Worm (Caenorhabditis elegans) whole organism, dauer: Measurements from ENCODE around the gene tbc-1.
"Not testable (repeated sequence)": the region's sequence is repeated elsewhere in the genome, so short reads cannot be mapped to it uniquely, and the experiment has no call there.

Experiments used
- unc-62 ChIP-seq: sonication (generic microtip); optimal IDR thresholded peaks from 2 replicates; lab custom pipeline; 2017; ENCODE audit warnings: missing biosample characterization, missing genetic modification reagents, missing genetic modification characterization

tbc-1 gene

ce11 chrX:14961471-14961870 is 9.1 kb upstream of the tbc-1 start, which contains the start of gene idpp-3:
TSS of gene idpp-3 (minus strand) at chrX:14961571.
- no peak for TF ChIP-seq unc-62 (GFP tag; lab: Kevin White, UChicago)

DNA sequence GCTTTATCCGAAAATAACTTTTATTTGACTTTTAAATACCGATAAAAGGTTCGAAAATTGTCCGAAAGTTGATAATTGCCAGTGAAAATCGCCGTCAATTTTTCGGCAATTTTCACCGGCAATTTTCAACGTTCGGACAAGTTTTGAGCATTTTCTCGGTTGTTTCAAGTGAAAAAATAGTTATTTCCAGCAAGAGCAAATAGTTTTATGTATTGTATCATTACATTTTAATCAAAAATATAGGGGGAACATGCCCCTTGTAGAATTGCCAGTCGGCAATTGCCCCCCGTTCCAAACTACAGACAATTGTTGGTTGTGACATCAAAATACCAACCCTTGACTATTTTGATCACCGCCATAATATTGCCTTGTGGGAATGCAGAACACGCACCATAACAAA is 8.1 kb upstream of the tbc-1 start, which contains the start of gene rgs-10:
Gene rgs-10, plus strand, starts transcription at position 301 of the 400 bp plus-strand sequence.
- TF ChIP-seq unc-62 (GFP tag; lab: Kevin White, UChicago): no peak

- TF ChIP-seq unc-62 (GFP tag; lab: Kevin White, UChicago): no peak
Observed at ce11 chrX:14964253-14964652, 6.3 kb upstream of the tbc-1 start, which contains the start of gene rgs-11. TSS of gene rgs-11 (plus strand) at chrX:14964553.

ce11 chrX:14965761-14966160 is 4.8 kb upstream of the tbc-1 start, which contains the start of gene F45B8.5:
TSS of gene F45B8.5 (plus strand) at chrX:14966061.
- no peak for TF ChIP-seq unc-62 (GFP tag; lab: Kevin White, UChicago)

DNA sequence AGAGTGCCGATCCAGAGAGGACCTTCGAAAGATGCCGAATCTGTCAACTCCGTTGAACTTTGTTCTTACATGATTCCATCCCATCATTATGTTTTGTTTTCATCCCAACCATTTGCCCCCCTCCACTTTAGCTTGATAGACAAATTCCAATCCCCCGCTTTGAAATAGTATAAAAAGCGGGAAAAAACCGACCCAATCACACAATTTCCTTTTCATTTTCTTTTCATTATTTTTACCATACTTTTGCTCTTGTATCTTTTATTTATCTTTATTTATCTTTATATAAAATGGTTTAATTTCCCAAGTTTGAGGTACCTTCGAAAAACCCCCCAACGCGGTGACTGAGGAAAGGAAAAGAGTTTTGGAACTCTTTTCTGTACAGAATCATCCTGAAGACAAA is 4.0 kb upstream of the tbc-1 start, which contains the start of gene F20D1.22:
Gene F20D1.22, plus strand, starts transcription at position 301 of the 400 bp plus-strand sequence.
- TF ChIP-seq unc-62 (GFP tag; lab: Kevin White, UChicago): not testable (repeated sequence)

DNA sequence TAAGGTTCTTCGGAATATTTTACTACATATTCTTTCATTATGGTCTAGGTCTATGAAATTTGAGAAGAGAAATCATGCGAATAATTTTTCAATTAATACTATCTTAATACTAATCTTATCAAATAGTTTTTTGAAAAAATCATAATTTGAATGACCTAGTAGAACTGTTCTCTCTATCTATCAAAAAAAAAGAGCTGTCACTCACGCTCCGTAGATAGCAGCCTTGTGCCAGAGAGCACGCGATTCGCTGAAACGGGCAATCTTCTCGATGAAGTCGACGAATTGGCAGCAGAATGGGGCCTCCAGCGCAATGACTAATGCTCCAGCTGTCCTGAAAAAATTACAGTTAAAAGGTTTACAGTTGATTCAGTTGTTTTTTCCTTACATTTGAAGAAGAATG is 936 bp upstream of the tbc-1 start:
- no peak for TF ChIP-seq unc-62 (GFP tag; lab: Kevin White, UChicago)

ce11 chrX:14973085-14973484 is 2.5 kb downstream of the tbc-1 start:
- TF ChIP-seq unc-62 (GFP tag; lab: Kevin White, UChicago): no peak

ce11 chrX:14975467-14976167 is 5.1 kb downstream of the tbc-1 start, which contains the start of gene F20D1.3:
TSS of gene F20D1.3 (plus strand) at chrX:14976117.
- TF ChIP-seq unc-62 (GFP tag; lab: Kevin White, UChicago): no peak

DNA sequence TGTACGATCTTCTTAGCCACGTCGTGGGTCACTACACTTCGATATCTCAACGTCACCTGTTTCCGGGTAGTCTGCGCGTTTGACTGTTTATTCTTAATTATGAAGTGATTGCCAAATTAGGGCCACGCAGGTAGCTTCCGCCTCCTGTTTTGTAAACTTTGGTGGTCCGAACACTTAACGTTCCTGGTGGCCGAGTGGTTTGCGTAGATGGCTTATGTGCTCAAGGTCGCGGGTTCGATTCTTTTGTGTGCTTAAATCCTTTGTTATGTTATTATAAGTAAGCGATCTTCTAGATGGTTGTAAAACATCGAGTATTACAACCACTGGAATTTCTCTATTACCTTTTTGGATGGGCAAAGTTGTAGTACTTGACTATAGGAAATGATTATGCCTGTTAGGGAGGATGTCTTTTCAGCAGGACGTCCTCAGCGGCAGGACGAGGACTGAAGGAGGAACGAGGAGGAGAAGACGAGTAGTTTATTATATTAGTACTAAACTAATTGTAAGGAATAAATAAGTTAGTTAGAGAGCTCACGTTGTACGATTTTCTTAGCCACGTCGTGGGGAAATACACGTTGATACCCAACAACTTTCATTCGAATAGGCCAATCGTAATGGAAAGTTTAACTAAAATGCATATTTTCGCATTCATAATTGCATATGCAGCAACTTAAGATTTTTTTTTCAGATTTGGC is 6.4 kb downstream of the tbc-1 start:
- TF ChIP-seq unc-62 (GFP tag; lab: Kevin White, UChicago): no peak

DNA sequence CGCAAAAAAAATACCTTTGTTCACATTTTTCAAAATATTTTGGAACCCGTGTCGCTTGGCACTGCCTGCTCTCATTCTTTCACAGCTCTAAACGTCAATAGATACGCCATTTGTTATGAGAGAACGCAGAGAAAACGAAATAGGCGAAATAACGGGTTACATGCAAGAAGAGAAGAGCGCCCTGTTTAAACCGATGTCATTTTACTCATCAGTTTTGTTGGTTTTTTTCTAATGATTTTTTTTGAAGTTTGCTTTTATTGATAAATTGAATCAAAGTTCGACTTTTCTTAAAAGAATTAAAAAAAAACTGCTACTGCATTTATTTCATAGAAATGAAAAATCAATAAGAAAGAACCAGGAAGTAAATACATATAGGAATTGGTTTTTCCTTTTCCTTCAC is 8.2 kb downstream of the tbc-1 start:
- TF ChIP-seq unc-62 (GFP tag; lab: Kevin White, UChicago): no peak

ce11 chrX:14979388-14979787 is 8.8 kb downstream of the tbc-1 start, which contains the start of gene emre-1:
TSS of gene emre-1 (plus strand) at chrX:14979688.
- TF ChIP-seq unc-62 (GFP tag; lab: Kevin White, UChicago): no peak

DNA sequence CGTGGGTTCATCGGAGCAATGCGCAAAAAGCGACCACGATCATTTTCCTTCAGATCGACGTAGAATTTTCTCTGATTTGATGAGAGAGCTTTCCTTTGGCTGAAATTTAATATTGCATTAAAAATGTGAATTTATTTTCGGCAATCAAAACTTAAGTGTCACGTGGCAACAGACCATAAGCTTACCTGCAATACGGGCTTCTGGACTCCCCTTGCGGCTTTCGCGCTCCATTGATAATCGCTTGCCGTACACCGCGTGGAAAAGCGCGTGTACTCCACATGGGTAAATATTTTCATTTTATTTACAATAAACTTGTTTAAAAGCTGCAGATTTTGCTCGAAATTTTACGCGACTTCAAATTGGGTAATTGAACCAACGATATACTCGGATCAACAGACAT is 12.0 kb downstream of the tbc-1 start, which contains the start of gene plp-2:
Gene plp-2, minus strand, starts transcription at position 280 of the 400 bp plus-strand sequence.
- TF ChIP-seq unc-62 (GFP tag; lab: Kevin White, UChicago): no peak

DNA sequence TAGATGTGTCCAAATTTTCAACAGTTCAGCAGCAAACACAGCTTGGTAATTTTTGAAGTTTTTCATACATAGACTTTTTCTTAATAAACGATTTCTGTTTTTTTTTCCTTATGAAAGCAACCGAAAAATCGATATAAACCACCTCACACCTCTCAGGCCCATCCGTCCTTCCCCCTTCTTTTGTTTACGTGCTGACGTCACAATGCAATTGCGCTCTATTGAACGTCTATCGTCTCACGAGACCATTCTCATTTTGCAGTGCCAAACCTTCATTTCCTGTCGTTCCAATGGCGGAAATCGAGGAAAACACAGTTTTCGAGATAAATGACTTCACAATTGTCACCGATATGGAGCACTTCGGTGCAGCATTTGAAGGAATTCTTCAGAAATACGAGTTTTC is 12.7 kb downstream of the tbc-1 start, which contains the start of gene rbg-1:
Gene rbg-1, plus strand, starts transcription at position 260 of the 400 bp plus-strand sequence.
- no peak for TF ChIP-seq unc-62 (GFP tag; lab: Kevin White, UChicago)

DNA sequence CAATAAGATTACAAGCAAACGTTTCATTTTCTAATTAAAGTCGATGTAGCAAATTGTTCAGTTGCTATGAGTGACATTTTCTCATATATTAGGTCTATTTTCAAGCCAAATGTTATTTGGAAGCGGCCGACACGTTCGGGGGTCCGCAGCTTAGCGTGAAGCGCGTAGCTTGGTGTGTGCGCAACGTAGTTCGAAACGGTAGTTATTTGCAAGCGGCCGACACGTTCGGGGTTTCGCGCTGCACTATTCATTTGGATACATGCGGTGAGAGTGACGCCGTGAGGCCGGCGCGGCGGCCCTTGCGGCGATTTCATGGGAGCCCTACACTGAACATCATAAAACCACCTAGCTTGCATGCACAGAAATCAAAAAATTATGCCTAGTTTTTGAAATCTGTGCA is 17.6 kb downstream of the tbc-1 start:
- TF ChIP-seq unc-62 (GFP tag; lab: Kevin White, UChicago): no peak

ce11 chrX:14991280-14991679 is 20.7 kb downstream of the tbc-1 start, which contains the start of gene iglr-1:
TSS of gene iglr-1 (minus strand) at chrX:14991380.
- TF ChIP-seq unc-62 (GFP tag; lab: Kevin White, UChicago): no peak

ce11 chrX:14993744-14994143 is 23.2 kb downstream of the tbc-1 start:
- TF ChIP-seq unc-62 (GFP tag; lab: Kevin White, UChicago): no peak
